Worm (Caenorhabditis elegans) whole organism, L2 larva: ENCODE data around the gene R07E5.11.
A peak's percentile ranks its signal among the peaks of the same experiment; 100 is the strongest.

Source experiments
- C34F6.9 ChIP-seq: fragments of 150-350 bp; optimal IDR thresholded peaks from 2 replicates; lab custom pipeline; 2014; ENCODE audit warnings: missing biosample characterization, missing genetic modification characterization
- F13H6.1 ChIP-seq: sonication (generic microtip); optimal IDR thresholded peaks from 2 replicates; lab custom pipeline; 2016; ENCODE audit warnings: missing genetic modification characterization, missing compliant biosample characterization
- R02D3.7 ChIP-seq: fragments of 150-350 bp; optimal IDR thresholded peaks from 2 replicates; lab custom pipeline; 2014; ENCODE audit warnings: missing biosample characterization, missing genetic modification characterization
- Y55F3AM.14 ChIP-seq: fragments of 200-800 bp; sonication (Bioruptor generic); optimal IDR thresholded peaks from 2 replicates; lab custom pipeline; 2018; ENCODE audit warnings: mild to moderate bottlenecking, missing genetic modification characterization, missing compliant biosample characterization
- ZK546.5 ChIP-seq: sonication (generic microtip); optimal IDR thresholded peaks from 2 replicates; lab custom pipeline; 2017; ENCODE audit warnings: missing biosample characterization, missing genetic modification characterization
- ama-1 ChIP-seq: fragments of 150-350 bp; optimal IDR thresholded peaks from 2 replicates; lab custom pipeline; 2018; ENCODE audit warnings: inconsistent platforms
- blmp-1 ChIP-seq: sonication (generic microtip); optimal IDR thresholded peaks from 2 replicates; lab custom pipeline; 2017; ENCODE audit warnings: missing genetic modification characterization, mild to moderate bottlenecking, missing compliant biosample characterization, antibody characterized with exemption, moderate library complexity; ENCODE audit not compliant: insufficient read depth
- ceh-16 ChIP-seq: fragments of 150-350 bp; optimal IDR thresholded peaks from 2 replicates; lab custom pipeline; 2014; ENCODE audit warnings: missing biosample characterization, missing genetic modification characterization
- ceh-82 ChIP-seq: fragments of 150-350 bp; optimal IDR thresholded peaks from 2 replicates; lab custom pipeline; 2014; ENCODE audit warnings: missing biosample characterization, missing genetic modification characterization
- crh-2 ChIP-seq: sonication (generic microtip); optimal IDR thresholded peaks from 2 replicates; lab custom pipeline; 2017; ENCODE audit warnings: missing biosample characterization, missing genetic modification characterization
- dmd-4 ChIP-seq: sonication (generic microtip); optimal IDR thresholded peaks from 2 replicates; lab custom pipeline; 2017; ENCODE audit warnings: missing biosample characterization, missing genetic modification characterization
- egl-27 ChIP-seq: sonication (generic microtip); optimal IDR thresholded peaks from 3 replicates; lab custom pipeline; 2017; ENCODE audit warnings: missing biosample characterization, missing genetic modification reagents, missing genetic modification characterization
- fos-1 ChIP-seq: fragments of 150-350 bp; optimal IDR thresholded peaks from 2 replicates; lab custom pipeline; 2014; ENCODE audit warnings: missing biosample characterization, missing genetic modification characterization
- lin-11 ChIP-seq: fragments of 150-350 bp; sonication (generic microtip); optimal IDR thresholded peaks from 2 replicates; lab custom pipeline; 2014; ENCODE audit warnings: missing biosample characterization, missing genetic modification characterization, inconsistent platforms, mixed read lengths
- lin-39 ChIP-seq: fragments of 150-350 bp; optimal IDR thresholded peaks from 2 replicates; lab custom pipeline; 2014; ENCODE audit warnings: missing biosample characterization, missing genetic modification reagents, missing genetic modification characterization
- lsy-2 ChIP-seq, 2 experiments: fragments of 150-350 bp in 1 of 2; sonication (generic microtip) in 1 of 2; optimal IDR thresholded peaks; 2 replicates each; lab custom pipeline; 2014 to 2017; ENCODE audit warnings: missing biosample characterization in 2 of 2, missing genetic modification characterization in 2 of 2
- mab-5 ChIP-seq: fragments of 150-350 bp; optimal IDR thresholded peaks from 2 replicates; lab custom pipeline; 2014; ENCODE audit warnings: missing biosample characterization, missing genetic modification characterization
- mdl-1 ChIP-seq, 2 experiments: fragments of 150-350 bp in 1 of 2; sonication (generic microtip) in 1 of 2; optimal IDR thresholded peaks; 2 replicates each; lab custom pipeline; 2017; ENCODE audit warnings: missing biosample characterization in 2 of 2, missing genetic modification characterization in 2 of 2
- nhr-10 ChIP-seq: sonication (generic microtip); optimal IDR thresholded peaks from 2 replicates; lab custom pipeline; 2017; ENCODE audit warnings: missing biosample characterization, missing genetic modification characterization
- nhr-12 ChIP-seq: fragments of 150-350 bp; optimal IDR thresholded peaks from 2 replicates; lab custom pipeline; 2014; ENCODE audit warnings: missing biosample characterization, missing genetic modification characterization
- nhr-129 ChIP-seq: fragments of 150-350 bp; optimal IDR thresholded peaks from 2 replicates; lab custom pipeline; 2014; ENCODE audit warnings: missing biosample characterization, missing genetic modification characterization
- nhr-21 ChIP-seq: fragments of 150-350 bp; optimal IDR thresholded peaks from 2 replicates; lab custom pipeline; 2014; ENCODE audit warnings: missing biosample characterization, missing genetic modification characterization
- nhr-23 ChIP-seq: fragments of 150-350 bp; optimal IDR thresholded peaks from 2 replicates; lab custom pipeline; 2014; ENCODE audit warnings: missing biosample characterization, missing genetic modification reagents, missing genetic modification characterization
- nhr-237 ChIP-seq: fragments of 150-350 bp; optimal IDR thresholded peaks from 2 replicates; lab custom pipeline; 2014; ENCODE audit warnings: missing biosample characterization, missing genetic modification characterization
- nhr-25 ChIP-seq: fragments of 150-350 bp; sonication (generic microtip); optimal IDR thresholded peaks from 3 replicates; lab custom pipeline; 2014; ENCODE audit warnings: missing biosample characterization, missing genetic modification characterization
- nhr-6 ChIP-seq: fragments of 150-350 bp; optimal IDR thresholded peaks from 2 replicates; lab custom pipeline; 2014; ENCODE audit warnings: missing biosample characterization, missing genetic modification characterization
- nhr-77 ChIP-seq: fragments of 150-350 bp; optimal IDR thresholded peaks from 2 replicates; lab custom pipeline; 2014; ENCODE audit warnings: missing biosample characterization, missing genetic modification characterization
- sem-4 ChIP-seq: fragments of 150-350 bp; optimal IDR thresholded peaks from 2 replicates; lab custom pipeline; 2014; ENCODE audit warnings: missing biosample characterization, missing genetic modification reagents, missing genetic modification characterization
- skn-1 ChIP-seq: sonication (generic microtip); optimal IDR thresholded peaks from 2 replicates; lab custom pipeline; 2017; ENCODE audit warnings: missing biosample characterization, missing genetic modification characterization
- sma-9 ChIP-seq, 2 experiments: fragments of 150-350 bp in 1 of 2; sonication (generic microtip) in 1 of 2; optimal IDR thresholded peaks; 2 replicates each; lab custom pipeline; 2014 to 2016; ENCODE audit warnings: missing genetic modification characterization in 2 of 2, mild to moderate bottlenecking in 1 of 2, missing biosample characterization in 1 of 2, missing compliant biosample characterization in 1 of 2, missing genetic modification reagents in 1 of 2, moderate library complexity in 1 of 2
- snpc-4 ChIP-seq: fragments of 150-350 bp; optimal IDR thresholded peaks from 2 replicates; lab custom pipeline; 2014; ENCODE audit warnings: missing biosample characterization, missing genetic modification characterization
- unc-39 ChIP-seq: fragments of 150-350 bp; optimal IDR thresholded peaks from 2 replicates; lab custom pipeline; 2014; ENCODE audit warnings: missing biosample characterization, missing genetic modification characterization
- unc-62 ChIP-seq: fragments of 150-350 bp; optimal IDR thresholded peaks from 2 replicates; lab custom pipeline; 2014; ENCODE audit warnings: missing biosample characterization, missing genetic modification reagents, missing genetic modification characterization
- zag-1 ChIP-seq: fragments of 150-350 bp; optimal IDR thresholded peaks from 2 replicates; lab custom pipeline; 2014; ENCODE audit warnings: missing biosample characterization, missing genetic modification characterization
- ztf-1 ChIP-seq: fragments of 200-800 bp; sonication (Bioruptor generic); conservative IDR thresholded peaks from 2 replicates; pipeline ENCODE4 v1.3.6; 2022; ENCODE audit warnings: missing genetic modification characterization, missing compliant biosample characterization
- ztf-11 ChIP-seq: sonication (generic microtip); optimal IDR thresholded peaks from 2 replicates; lab custom pipeline; 2017; ENCODE audit warnings: missing biosample characterization, missing genetic modification characterization
- ztf-4 ChIP-seq: fragments of 150-350 bp; optimal IDR thresholded peaks from 2 replicates; lab custom pipeline; 2014; ENCODE audit warnings: missing biosample characterization, missing genetic modification characterization

The R07E5.11 gene

DNA sequence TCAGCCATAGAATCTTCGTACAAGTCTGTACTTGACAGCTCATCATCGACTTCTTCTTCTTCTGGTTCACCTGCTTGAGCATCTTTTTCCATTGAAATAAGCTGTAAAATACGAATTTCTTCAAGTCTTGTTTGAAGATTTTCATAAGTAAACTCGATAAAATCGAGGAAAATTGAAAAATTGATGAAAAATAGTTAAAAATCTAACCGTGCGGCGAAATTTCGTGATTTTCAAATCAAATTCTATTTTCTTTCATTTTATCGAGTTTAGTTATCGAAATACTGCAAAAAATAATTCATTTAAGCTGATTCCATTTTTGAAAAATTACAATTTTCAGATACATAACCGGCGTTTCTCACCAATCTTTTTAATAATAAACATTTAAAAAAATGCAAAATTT lies at the start of gene R07E5.11:
TSS of gene R07E5.11 (minus strand) at position 101 of the 400 bp plus-strand sequence.
- no peak for TF ChIP-seq nhr-21
- TF ChIP-seq F13H6.1 (tag; lab: Kevin White, UChicago), result no peak
- TF ChIP-seq lsy-2 (tag; optimal IDR thresholded peaks at IDR 0.05; lab: Kevin White, UChicago), result no peak
- no peak for TF ChIP-seq mab-5 (tag; lab: Kevin White, UChicago)
- TF ChIP-seq lin-39, result no peak
- no peak for TF ChIP-seq ceh-16 (tag; lab: Kevin White, UChicago)
- no peak for TF ChIP-seq snpc-4
- TF ChIP-seq nhr-129 (tag; lab: Kevin White, UChicago), result no peak
- TF ChIP-seq lin-11, result no peak
- TF ChIP-seq unc-39 (tag; lab: Kevin White, UChicago), result no peak
- no peak for TF ChIP-seq nhr-10 (tag; lab: Kevin White, UChicago)
- no peak for TF ChIP-seq sma-9 (GFP tag; optimal IDR thresholded peaks at IDR 0.05; lab: Kevin White, UChicago)
- no peak for TF ChIP-seq sma-9 (tag; optimal IDR thresholded peaks at IDR 0.05; lab: Kevin White, UChicago)
- no peak for TF ChIP-seq R02D3.7
- TF ChIP-seq crh-2 (tag; lab: Kevin White, UChicago), result no peak
- TF ChIP-seq nhr-23 (tag; lab: Kevin White, UChicago), result no peak
- no peak for TF ChIP-seq ztf-4 (tag; lab: Kevin White, UChicago)
- no peak for TF ChIP-seq fos-1 (tag; lab: Kevin White, UChicago)
- TF ChIP-seq ztf-1, result no peak
- TF ChIP-seq mdl-1 (tag; optimal IDR thresholded peaks at IDR 0.05; lab: Kevin White, UChicago), result no peak

DNA sequence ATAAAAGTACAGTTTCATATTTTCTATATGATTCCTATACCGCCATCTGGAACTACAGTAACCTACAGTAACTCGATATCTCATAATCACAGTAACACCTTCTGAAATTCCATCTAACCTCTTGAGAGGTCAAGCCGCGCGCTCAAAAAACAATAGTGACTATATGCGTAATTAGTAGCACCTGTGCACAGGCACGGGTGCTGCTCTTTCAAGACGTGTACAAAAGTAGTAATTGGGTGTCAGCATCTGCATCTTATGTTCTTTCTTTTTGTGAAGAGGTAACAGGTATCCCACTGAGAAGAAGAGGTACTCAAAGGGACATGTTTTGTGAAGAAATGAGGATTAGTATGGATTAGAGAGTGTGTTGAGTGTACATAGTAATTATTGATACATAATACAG lies 46.3 kb upstream of the R07E5.11 start:
- TF ChIP-seq nhr-23 (tag; lab: Kevin White, UChicago) (no peak), unc-39 (tag; lab: Kevin White, UChicago) (no peak), blmp-1 (tag; lab: Kevin White, UChicago) (no peak), ama-1 (lab: Kevin White, UChicago) (no peak), egl-27 (tag; lab: Kevin White, UChicago) (no peak), ztf-11 (no peak), nhr-237 (tag; lab: Kevin White, UChicago) (no peak), nhr-77 (tag; lab: Kevin White, UChicago) (no peak), unc-62 (GFP tag; lab: Kevin White, UChicago) (no peak), ceh-82 (tag; lab: Kevin White, UChicago) (no peak), ZK546.5 (tag; lab: Kevin White, UChicago) (no peak), nhr-25 (no peak), lsy-2 (tag; optimal IDR thresholded peaks at IDR 0.05; lab: Kevin White, UChicago) (no peak), nhr-12 (tag; lab: Kevin White, UChicago) (no peak), mab-5 (tag; lab: Kevin White, UChicago) (no peak), F13H6.1 (tag; lab: Kevin White, UChicago) (no peak), sem-4 (no peak)

DNA sequence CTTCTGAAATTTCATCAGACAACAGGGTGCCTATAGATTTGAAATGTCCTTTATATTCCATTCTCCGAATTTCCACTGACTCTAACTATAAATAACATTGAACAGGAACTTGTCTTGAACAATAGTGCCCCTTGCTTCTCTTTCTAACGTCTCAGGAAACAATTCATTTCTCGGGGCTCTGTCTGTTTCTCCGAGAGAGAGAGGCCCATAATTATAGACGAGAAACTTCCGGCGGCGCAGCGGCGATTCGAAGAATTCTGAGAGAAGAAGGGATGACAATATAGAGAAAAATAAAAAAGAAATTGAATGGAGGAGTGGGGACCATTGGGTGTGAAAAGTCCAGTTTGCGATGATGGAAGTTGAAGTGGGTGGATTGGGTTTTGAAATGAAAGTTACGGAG lies 45.2 kb upstream of the R07E5.11 start:
- TF ChIP-seq sma-9 (GFP tag; optimal IDR thresholded peaks at IDR 0.05; lab: Kevin White, UChicago) (peak; percentile 10), sma-9 (tag; optimal IDR thresholded peaks at IDR 0.05; lab: Kevin White, UChicago) (no peak), lsy-2 (tag; optimal IDR thresholded peaks at IDR 0.05; lab: Kevin White, UChicago) (peak in 1 of 2 experiments; percentile 17), mab-5 (tag; lab: Kevin White, UChicago) (no peak), F13H6.1 (tag; lab: Kevin White, UChicago) (no peak), egl-27 (tag; lab: Kevin White, UChicago) (no peak)

DNA sequence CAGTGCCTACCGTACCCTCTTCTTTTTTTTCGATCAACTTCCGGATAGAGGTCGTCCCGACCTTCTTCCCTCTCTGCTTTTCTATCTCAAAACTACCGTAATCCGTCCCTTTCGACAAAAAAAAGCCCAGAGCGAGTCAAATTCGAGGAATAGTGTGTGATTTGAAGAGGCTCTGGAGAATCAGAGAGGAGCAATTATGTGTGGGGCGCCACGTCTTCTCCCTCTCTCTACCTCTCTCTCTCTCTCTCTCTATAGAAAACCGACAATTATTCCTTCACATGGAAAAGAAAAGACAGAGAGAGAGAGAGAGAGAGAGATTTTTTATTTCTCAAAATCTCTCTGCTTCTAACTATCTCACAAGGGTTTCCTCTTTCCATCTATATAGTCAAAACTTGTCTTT lies 41.5 kb upstream of the R07E5.11 start:
- peak; percentile 39 for TF ChIP-seq crh-2 (tag; lab: Kevin White, UChicago)
- TF ChIP-seq Y55F3AM.14, result no peak
- TF ChIP-seq nhr-12 (tag; lab: Kevin White, UChicago), result no peak
- TF ChIP-seq nhr-6, result peak; percentile 4
- TF ChIP-seq fos-1 (tag; lab: Kevin White, UChicago), result no peak
- TF ChIP-seq sma-9 (GFP tag; optimal IDR thresholded peaks at IDR 0.05; lab: Kevin White, UChicago), result peak; percentile 2
- no peak for TF ChIP-seq sma-9 (tag; optimal IDR thresholded peaks at IDR 0.05; lab: Kevin White, UChicago)
- TF ChIP-seq skn-1 (tag; lab: Kevin White, UChicago), result no peak
- no peak for TF ChIP-seq zag-1
- TF ChIP-seq nhr-25, result peak; percentile 79
- TF ChIP-seq lsy-2 (tag; optimal IDR thresholded peaks at IDR 0.05; lab: Kevin White, UChicago), result peak; percentile 29 to 83
- no peak for TF ChIP-seq ztf-4 (tag; lab: Kevin White, UChicago)
- TF ChIP-seq dmd-4 (tag; lab: Kevin White, UChicago), result no peak
- peak; percentile 42 for TF ChIP-seq F13H6.1 (tag; lab: Kevin White, UChicago)
- peak; percentile 19 for TF ChIP-seq C34F6.9
- TF ChIP-seq ceh-16 (tag; lab: Kevin White, UChicago), result no peak
